Worm (Caenorhabditis elegans): ENCODE data around the gene fkh-3.

DNA sequence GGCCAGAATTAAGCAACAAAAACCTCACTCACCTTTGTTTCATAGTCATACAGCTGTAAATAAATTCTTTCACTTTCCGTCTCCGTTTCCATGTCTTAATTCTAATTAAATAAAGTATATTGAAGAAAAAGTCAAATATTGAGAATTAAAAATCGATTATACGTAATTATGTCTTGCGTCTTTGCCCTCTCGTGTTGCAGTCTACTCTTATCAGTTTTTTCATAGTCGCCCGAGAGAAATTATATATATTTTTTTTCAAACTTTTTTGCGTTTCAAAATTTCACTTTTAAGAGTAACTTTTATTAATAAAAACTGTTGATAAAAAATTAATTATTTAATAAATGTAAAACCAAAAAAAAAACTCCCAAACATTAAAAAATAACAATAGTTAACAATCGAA is 33.2 kb upstream of the fkh-3 start, which contains the start of gene flr-1:
- TF ChIP-seq ets-7 (tag; optimal IDR thresholded peaks at IDR 0.05) (no peak), tbx-11 (GFP tag; IDR thresholded peaks at IDR 0.05) (no peak), hnd-1 (tag; optimal IDR thresholded peaks at IDR 0.05) (no peak), hmbx-1 (tag; optimal IDR thresholded peaks at IDR 0.05) (no peak), ama-1 (optimal IDR thresholded peaks at IDR 0.05) (no peak), aly-1 (tag; optimal IDR thresholded peaks at IDR 0.05) (no peak), F13C5.2 (tag; optimal IDR thresholded peaks at IDR 0.05) (no peak), flt-1 (GFP tag; IDR thresholded peaks at IDR 0.05) (no peak), hmg-4 (GFP tag; optimal IDR thresholded peaks at IDR 0.05) (no peak), sea-1 (GFP tag; conservative IDR thresholded peaks at IDR 0.05) (no peak), tra-4 (tag; optimal IDR thresholded peaks at IDR 0.05) (no peak), ceh-36 (tag; optimal IDR thresholded peaks at IDR 0.05) (no peak)

Measured in whole organism, early embryonic.